Fruit fly (Drosophila melanogaster): ENCODE results near the gene CG3638.

DNA sequence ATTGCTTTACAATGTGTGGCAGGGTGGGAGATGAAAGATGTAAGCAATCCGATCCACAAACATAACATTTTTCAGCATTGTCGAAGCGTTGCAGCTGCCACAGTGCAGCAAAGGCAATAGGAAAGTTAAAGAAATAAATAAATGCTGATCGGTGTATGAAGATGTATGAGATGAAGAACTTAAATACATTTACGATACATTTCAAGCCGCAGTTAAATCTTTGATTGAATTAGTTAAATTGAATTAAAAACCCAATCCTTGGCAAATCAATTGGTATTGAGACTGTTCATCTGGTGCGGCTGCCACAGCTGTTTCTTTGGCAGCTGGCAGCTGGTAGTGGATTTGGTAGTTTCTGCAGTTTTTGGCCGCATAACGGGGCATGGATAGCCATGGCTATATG lies 38.6 kb downstream of the CG3638 start:
- no peak for TF ChIP-seq psq (optimal IDR thresholded peaks at IDR 0.05)
- no peak for TF ChIP-seq Dll (optimal IDR thresholded peaks at IDR 0.05)
- TF ChIP-seq usp (GFP tag; optimal IDR thresholded peaks at IDR 0.05) = no peak
- TF ChIP-seq pan (optimal IDR thresholded peaks at IDR 0.05) = no peak
- TF ChIP-seq CG8478 (optimal IDR thresholded peaks at IDR 0.05) = no peak
